Fruit fly (Drosophila melanogaster) whole organism, embryonic: ENCODE data around the gene ind.

Experiments
- Abd-B ChIP-seq: fragments of 200-800 bp; sonication (Bioruptor generic); optimal IDR thresholded peaks from 2 replicates; lab custom pipeline; 2018; ENCODE audit warnings: missing biosample characterization, mild to moderate bottlenecking, missing genetic modification characterization, moderate library complexity
- Asciz ChIP-seq: fragments of 200-800 bp; sonication (Bioruptor generic); optimal IDR thresholded peaks from 2 replicates; lab custom pipeline; 2017; ENCODE audit warnings: missing biosample characterization, mild to moderate bottlenecking, missing genetic modification characterization, missing genetic modification reagents
- Bteb2 ChIP-seq: fragments of 200-800 bp; sonication (Bioruptor generic); optimal IDR thresholded peaks from 2 replicates; lab custom pipeline; 2016; ENCODE audit warnings: missing biosample characterization, missing genetic modification characterization
- CG10274 ChIP-seq: fragments of 200-800 bp; sonication (Bioruptor generic); optimal IDR thresholded peaks from 3 replicates; lab custom pipeline; 2017; ENCODE audit warnings: missing biosample characterization, mild to moderate bottlenecking, missing genetic modification characterization
- CG10462 ChIP-seq: fragments of 200-800 bp; sonication (Bioruptor generic); optimal IDR thresholded peaks from 2 replicates; lab custom pipeline; 2016; ENCODE audit warnings: missing biosample characterization, missing genetic modification characterization
- CG11723 ChIP-seq: fragments of 200-800 bp; sonication (Bioruptor generic); optimal IDR thresholded peaks from 2 replicates; lab custom pipeline; 2017; ENCODE audit warnings: missing biosample characterization, mild to moderate bottlenecking, missing genetic modification characterization
- CG12299 ChIP-seq: fragments of 200-800 bp; sonication (Bioruptor generic); optimal IDR thresholded peaks from 2 replicates; lab custom pipeline; 2018; ENCODE audit warnings: missing biosample characterization, mild to moderate bottlenecking, missing genetic modification characterization
- CG13624 ChIP-seq: fragments of 200-800 bp; sonication (Bioruptor generic); optimal IDR thresholded peaks from 2 replicates; lab custom pipeline; 2016; ENCODE audit warnings: missing biosample characterization, missing genetic modification characterization
- CG1602 ChIP-seq: fragments of 200-800 bp; sonication (Bioruptor generic); optimal IDR thresholded peaks from 3 replicates; lab custom pipeline; 2016; ENCODE audit warnings: missing biosample characterization, missing genetic modification characterization
- CG17612 ChIP-seq: fragments of 200-800 bp; sonication (Bioruptor generic); IDR thresholded peaks from 2 replicates; pipeline ENCODE4 v1.3.6; 2022; ENCODE audit warnings: missing biosample characterization, missing genetic modification characterization
- CG18011 ChIP-seq: fragments of 200-800 bp; sonication (Bioruptor generic); optimal IDR thresholded peaks from 2 replicates; lab custom pipeline; 2017; ENCODE audit warnings: missing biosample characterization, missing genetic modification characterization, mild to moderate bottlenecking, moderate library complexity, missing genotype
- CG18262 ChIP-seq: fragments of 200-800 bp; optimal IDR thresholded peaks from 3 replicates; lab custom pipeline; 2019; ENCODE audit warnings: missing biosample characterization, mild to moderate bottlenecking, missing genetic modification characterization, moderate library complexity
- CG18599 ChIP-seq: fragments of 200-800 bp; sonication (Bioruptor generic); optimal IDR thresholded peaks from 3 replicates; lab custom pipeline; 2017; ENCODE audit warnings: missing biosample characterization, missing genetic modification characterization, mild to moderate bottlenecking, moderate library complexity, missing genetic modification reagents
- CG31224 ChIP-seq: fragments of 200-800 bp; sonication (Bioruptor generic); IDR thresholded peaks from 2 replicates; pipeline ENCODE4 v1.3.6; 2022; ENCODE audit warnings: missing biosample characterization, missing genetic modification characterization
- CG4328 ChIP-seq: fragments of 200-800 bp; sonication (Bioruptor generic); optimal IDR thresholded peaks from 3 replicates; lab custom pipeline; 2017; ENCODE audit warnings: missing biosample characterization, missing genetic modification reagents, missing genetic modification characterization
- CG7271 ChIP-seq: fragments of 200-800 bp; sonication (Bioruptor generic); optimal IDR thresholded peaks from 2 replicates; lab custom pipeline; 2018; ENCODE audit warnings: missing biosample characterization, mild to moderate bottlenecking, missing genetic modification characterization, moderate library complexity
- Chrac-16 ChIP-seq: fragments of 200-800 bp; sonication (Bioruptor generic); optimal IDR thresholded peaks from 3 replicates; lab custom pipeline; 2016; ENCODE audit warnings: missing biosample characterization, missing genetic modification characterization
- CkIIα-i1 ChIP-seq: fragments of 200-800 bp; sonication (Bioruptor generic); IDR thresholded peaks from 2 replicates; pipeline ENCODE4 v1.3.6; 2022; ENCODE audit warnings: missing biosample characterization, missing genetic modification characterization
- Dip3 ChIP-seq: fragments of 200-800 bp; sonication (Bioruptor generic); optimal IDR thresholded peaks from 3 replicates; lab custom pipeline; 2016; ENCODE audit warnings: missing biosample characterization, missing genetic modification characterization
- Dll ChIP-seq: fragments of 200-800 bp; sonication (Bioruptor generic); IDR thresholded peaks from 4 replicates; pipeline ENCODE4 v1.3.6; 2022; ENCODE audit warnings: missing biosample characterization, missing genetic modification characterization; ENCODE audit not compliant: partially characterized antibody
- HLH54F ChIP-seq: fragments of 200-800 bp; sonication (Bioruptor generic); optimal IDR thresholded peaks from 3 replicates; lab custom pipeline; 2016; ENCODE audit warnings: missing biosample characterization, missing genetic modification characterization
- Hmx ChIP-seq: fragments of 200-800 bp; sonication (Bioruptor generic); optimal IDR thresholded peaks from 2 replicates; lab custom pipeline; 2016; ENCODE audit warnings: missing biosample characterization, missing genetic modification characterization
- Hr3 ChIP-seq: fragments of 200-800 bp; sonication (Bioruptor generic); optimal IDR thresholded peaks from 3 replicates; lab custom pipeline; 2016; ENCODE audit warnings: missing biosample characterization, missing genetic modification characterization
- Mad ChIP-seq: fragments of 200-800 bp; sonication (Bioruptor generic); optimal IDR thresholded peaks from 2 replicates; lab custom pipeline; 2016; ENCODE audit warnings: missing biosample characterization, missing genetic modification characterization
- Mes4 ChIP-seq: fragments of 200-800 bp; sonication (Bioruptor generic); optimal IDR thresholded peaks from 2 replicates; lab custom pipeline; 2016; ENCODE audit warnings: missing biosample characterization, missing genetic modification characterization
- NK7.1 ChIP-seq: fragments of 200-800 bp; sonication (Bioruptor generic); optimal IDR thresholded peaks from 3 replicates; lab custom pipeline; 2016; ENCODE audit warnings: missing biosample characterization, missing genetic modification characterization
- Optix ChIP-seq: fragments of 200-800 bp; sonication (Bioruptor generic); IDR thresholded peaks from 3 replicates; pipeline ENCODE4 v1.3.6; 2022; ENCODE audit warnings: missing biosample characterization, missing genetic modification characterization
- Ravus ChIP-seq: fragments of 200-800 bp; sonication (Bioruptor generic); IDR thresholded peaks from 2 replicates; pipeline ENCODE4 v1.3.6; 2022; ENCODE audit warnings: missing biosample characterization, missing genetic modification characterization
- Scr ChIP-seq: fragments of 200-800 bp; sonication (Bioruptor generic); IDR thresholded peaks from 2 replicates; pipeline ENCODE4 v1.3.6; 2022; ENCODE audit warnings: missing biosample characterization, missing genetic modification characterization; ENCODE audit not compliant: partially characterized antibody
- Spps ChIP-seq: fragments of 200-800 bp; sonication (Bioruptor generic); optimal IDR thresholded peaks from 2 replicates; lab custom pipeline; 2018; ENCODE audit warnings: missing biosample characterization, mild to moderate bottlenecking, missing genetic modification characterization
- al ChIP-seq: fragments of 200-800 bp; sonication (Bioruptor generic); IDR thresholded peaks from 2 replicates; pipeline ENCODE4 v1.3.6; 2022; ENCODE audit warnings: missing biosample characterization, missing genetic modification characterization
- aop ChIP-seq: fragments of 200-800 bp; sonication (Bioruptor generic); IDR thresholded peaks from 2 replicates; pipeline ENCODE4 v1.3.6; 2022; ENCODE audit warnings: missing biosample characterization, missing genetic modification characterization
- ase ChIP-seq: fragments of 200-800 bp; sonication (Bioruptor generic); IDR thresholded peaks from 3 replicates; pipeline ENCODE4 v1.3.6; 2022; ENCODE audit warnings: missing biosample characterization, missing genetic modification characterization
- caup ChIP-seq: fragments of 200-800 bp; sonication (Bioruptor generic); optimal IDR thresholded peaks from 3 replicates; lab custom pipeline; 2017; ENCODE audit warnings: missing biosample characterization, mild to moderate bottlenecking, missing genetic modification characterization, moderate library complexity; ENCODE audit not compliant: severe bottlenecking
- chm ChIP-seq: fragments of 200-800 bp; sonication (Bioruptor generic); IDR thresholded peaks from 2 replicates; pipeline ENCODE4 v1.3.6; 2022; ENCODE audit warnings: missing biosample characterization, missing genetic modification characterization
- fd64A ChIP-seq: fragments of 200-800 bp; sonication (Bioruptor generic); optimal IDR thresholded peaks from 3 replicates; lab custom pipeline; 2018; ENCODE audit warnings: missing biosample characterization, mild to moderate bottlenecking, missing genetic modification characterization
- gce ChIP-seq: fragments of 200-800 bp; sonication (Bioruptor generic); IDR thresholded peaks from 3 replicates; pipeline ENCODE4 v1.3.6; 2022; ENCODE audit warnings: missing biosample characterization, missing genetic modification characterization
- jumu ChIP-seq: fragments of 200-800 bp; sonication (Bioruptor generic); optimal IDR thresholded peaks from 3 replicates; lab custom pipeline; 2016; ENCODE audit warnings: missing biosample characterization, missing genetic modification characterization
- kni ChIP-seq: fragments of 200-800 bp; sonication (Bioruptor generic); optimal IDR thresholded peaks from 3 replicates; lab custom pipeline; 2017; ENCODE audit warnings: mild to moderate bottlenecking, missing biosample characterization, missing genetic modification reagents, missing genetic modification characterization
- mld ChIP-seq: fragments of 200-800 bp; sonication (Bioruptor generic); IDR thresholded peaks from 3 replicates; pipeline ENCODE4 v1.3.6; 2022; ENCODE audit warnings: missing biosample characterization, missing genetic modification characterization; ENCODE audit not compliant: partially characterized antibody
- pan ChIP-seq, 4 experiments: fragments of >200 bp in 3 of 4; fragments of 200-800 bp in 1 of 4; sonication (Bioruptor generic) in 1 of 4; optimal IDR thresholded peaks in 3 of 4; IDR thresholded peaks in 1 of 4; 2 replicates each; pipeline versions ENCODE4 v1.3.6 to Lab custom; 2017 to 2022; ENCODE audit warnings: missing biosample characterization in 2 of 4, missing genetic modification characterization in 2 of 4, mixed read lengths in 1 of 4
- pho ChIP-seq: fragments of 200-800 bp; sonication (Bioruptor generic); optimal IDR thresholded peaks from 2 replicates; lab custom pipeline; 2016; ENCODE audit warnings: missing biosample characterization, missing genetic modification characterization
- prd ChIP-seq, 3 experiments: fragments of >200 bp in 2 of 3; fragments of 200-800 bp in 1 of 3; sonication (Bioruptor generic) in 1 of 3; optimal IDR thresholded peaks in 2 of 3; IDR thresholded peaks in 1 of 3; 2 replicates in 2 of 3; 3 replicates in 1 of 3; pipeline versions ENCODE4 v1.3.6 to Lab custom; 2017 to 2022; ENCODE audit warnings: missing biosample characterization in 1 of 3, missing genetic modification characterization in 1 of 3
- rib ChIP-seq: fragments of 200-800 bp; sonication (Bioruptor generic); IDR thresholded peaks from 2 replicates; pipeline ENCODE4 v1.3.6; 2022; ENCODE audit warnings: missing biosample characterization, missing genetic modification characterization
- scrt ChIP-seq: fragments of 200-800 bp; sonication (Bioruptor generic); optimal IDR thresholded peaks from 2 replicates; lab custom pipeline; 2018; ENCODE audit warnings: missing biosample characterization, mild to moderate bottlenecking, missing genetic modification characterization, moderate library complexity
- sens ChIP-seq: fragments of 200-800 bp; sonication (Bioruptor generic); peaks from one replicate; lab custom pipeline; 2016; ENCODE audit warnings: missing biosample characterization, missing genetic modification characterization
- sna ChIP-seq: fragments of 200-800 bp; sonication (Bioruptor generic); IDR thresholded peaks from 2 replicates; pipeline ENCODE4 v1.3.6; 2022; ENCODE audit warnings: missing biosample characterization, missing genetic modification characterization; ENCODE audit not compliant: partially characterized antibody
- so ChIP-seq: fragments of 200-800 bp; sonication (Bioruptor generic); IDR thresholded peaks from 3 replicates; pipeline ENCODE4 v1.3.6; 2022; ENCODE audit warnings: missing biosample characterization, missing genetic modification characterization
- tgo ChIP-seq: fragments of 200-800 bp; sonication (Bioruptor generic); IDR thresholded peaks from 3 replicates; pipeline ENCODE4 v1.3.6; 2022; ENCODE audit warnings: missing biosample characterization, missing genetic modification characterization
- toy ChIP-seq: fragments of 200-800 bp; sonication (Bioruptor generic); IDR thresholded peaks from 2 replicates; pipeline ENCODE4 v1.3.6; 2022; ENCODE audit warnings: missing biosample characterization, missing genetic modification characterization

The ind gene

DNA sequence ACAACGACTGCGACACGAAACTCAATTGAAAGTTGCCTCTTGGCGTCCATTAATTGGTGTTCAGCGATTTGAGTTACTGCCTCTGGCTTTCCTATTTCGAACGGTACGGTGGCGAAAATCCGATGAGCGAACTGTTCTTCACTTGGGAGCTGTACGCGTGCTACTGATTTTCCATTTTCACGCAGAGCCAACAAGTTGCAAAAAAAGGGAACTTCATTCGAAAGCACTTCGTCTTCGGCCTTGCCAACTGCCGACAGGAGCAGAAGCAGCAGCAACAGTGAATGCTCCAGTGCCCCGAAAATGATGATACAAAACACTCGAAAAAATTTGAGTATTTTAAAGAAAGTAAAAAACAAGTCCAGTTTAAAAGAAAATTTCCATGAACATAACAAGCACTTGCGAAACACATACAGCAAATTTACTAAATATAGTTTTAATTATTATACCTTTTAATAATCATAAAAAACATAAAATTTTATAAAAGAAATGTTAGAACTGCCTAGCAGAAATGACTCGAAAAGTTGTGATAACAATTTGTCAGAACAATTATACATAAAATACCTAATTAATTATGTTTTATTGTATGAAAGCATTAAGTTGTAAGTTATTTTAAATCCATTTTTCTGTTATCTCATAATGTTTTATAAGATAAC is 9.5 kb downstream of the ind start (continued):
- no peak for TF ChIP-seq HLH54F (GFP tag; lab: Kevin White, UChicago)
- TF ChIP-seq Hr3 (GFP tag; lab: Kevin White, UChicago): peak; percentile 16
- no peak for TF ChIP-seq Abd-B (GFP tag; lab: Kevin White, UChicago)
- no peak for TF ChIP-seq Dll (GFP tag; lab: Robert Waterston, UW)
- peak; percentile 41 for TF ChIP-seq sens (GFP tag; lab: Kevin White, UChicago)
- no peak for TF ChIP-seq Hmx (GFP tag; lab: Kevin White, UChicago)
- no peak for TF ChIP-seq kni (GFP tag; lab: Kevin White, UChicago)
- TF ChIP-seq Asciz: no peak
- peak; percentile 6 for TF ChIP-seq CG11723
- TF ChIP-seq CkIIα-i1 (GFP tag; lab: Robert Waterston, UW): no peak
- peak; percentile 84 for TF ChIP-seq scrt (GFP tag; lab: Kevin White, UChicago)
- TF ChIP-seq prd (optimal IDR thresholded peaks at IDR 0.05; lab: Kevin White, UChicago): no peak
- no peak for TF ChIP-seq prd (GFP tag; IDR thresholded peaks at IDR 0.05; lab: Robert Waterston, UW)
- no peak for TF ChIP-seq Chrac-16
- no peak for TF ChIP-seq mld
- no peak for TF ChIP-seq Bteb2 (GFP tag; lab: Kevin White, UChicago)
- no peak for TF ChIP-seq CG10462
- no peak for TF ChIP-seq ase
- TF ChIP-seq fd64A (GFP tag; lab: Kevin White, UChicago): no peak
- TF ChIP-seq jumu: no peak
- TF ChIP-seq so (GFP tag; lab: Robert Waterston, UW): no peak
- TF ChIP-seq sna (GFP tag; lab: Robert Waterston, UW): no peak
- no peak for TF ChIP-seq rib (GFP tag; lab: Robert Waterston, UW)
- no peak for TF ChIP-seq Mad (GFP tag; lab: Kevin White, UChicago)
- TF ChIP-seq chm (GFP tag; lab: Robert Waterston, UW): no peak
- no peak for TF ChIP-seq CG13624 (GFP tag; lab: Kevin White, UChicago)
- no peak for TF ChIP-seq CG7271 (tag; lab: Kevin White, UChicago)
- no peak for TF ChIP-seq al (GFP tag; lab: Robert Waterston, UW)
- TF ChIP-seq CG18011 (GFP tag; lab: Kevin White, UChicago): no peak
- TF ChIP-seq pan (optimal IDR thresholded peaks at IDR 0.05; lab: Kevin White, UChicago): no peak
- no peak for TF ChIP-seq pan (GFP tag; optimal IDR thresholded peaks at IDR 0.05 in 1 of 2, IDR thresholded peaks at IDR 0.05 in 1 of 2)
- TF ChIP-seq Dip3 (GFP tag; lab: Kevin White, UChicago): no peak
- peak; percentile 24 for TF ChIP-seq CG12299 (tag; lab: Kevin White, UChicago)
- no peak for TF ChIP-seq CG17612 (GFP tag; lab: Robert Waterston, UW)
- TF ChIP-seq pho (GFP tag; lab: Kevin White, UChicago): no peak
- TF ChIP-seq tgo (GFP tag; lab: Robert Waterston, UW): no peak
- no peak for TF ChIP-seq toy (GFP tag; lab: Robert Waterston, UW)
- TF ChIP-seq gce (GFP tag; lab: Robert Waterston, UW): no peak
- TF ChIP-seq aop (GFP tag; lab: Robert Waterston, UW): no peak
- TF ChIP-seq Ravus (GFP tag; lab: Robert Waterston, UW): no peak
- no peak for TF ChIP-seq NK7.1 (GFP tag; lab: Kevin White, UChicago)
- TF ChIP-seq CG31224 (GFP tag; lab: Robert Waterston, UW): no peak
- TF ChIP-seq Optix (GFP tag; lab: Robert Waterston, UW): no peak
- TF ChIP-seq CG1602 (GFP tag; lab: Kevin White, UChicago): peak; percentile 15
- peak; percentile 82 for TF ChIP-seq CG18599
- TF ChIP-seq caup (GFP tag; lab: Kevin White, UChicago): peak; percentile 48
- TF ChIP-seq CG4328: no peak
- no peak for TF ChIP-seq CG10274 (GFP tag; lab: Kevin White, UChicago)
- TF ChIP-seq Scr (GFP tag; lab: Robert Waterston, UW): no peak
- TF ChIP-seq Spps: no peak
- TF ChIP-seq CG18262 (tag; lab: Kevin White, UChicago): peak; percentile 55
- no peak for TF ChIP-seq Mes4 (GFP tag; lab: Kevin White, UChicago)
